Fruit fly (Drosophila melanogaster) S2 (cell line): ENCODE results near the gene CG4968.

Experiments used
- CG8478 ChIP-seq: fragments of >200 bp; optimal IDR thresholded peaks from 2 replicates; lab custom pipeline; 2018
- CTCF ChIP-seq, 2 experiments: fragments of >200 bp; optimal IDR thresholded peaks; 2 replicates each; lab custom pipeline; 2018

- TF ChIP-seq CTCF (optimal IDR thresholded peaks at IDR 0.05; lab: Kevin White, UChicago) (no peak), CG8478 (no peak)
Measured at dm6 chr2L:10299810-10300147, 6.9 kb upstream of the CG4968 start, which contains the start of gene CYLD.
